Fruit fly (Drosophila melanogaster): ENCODE measurements around the gene RpS17.

Gene RpS17

DNA sequence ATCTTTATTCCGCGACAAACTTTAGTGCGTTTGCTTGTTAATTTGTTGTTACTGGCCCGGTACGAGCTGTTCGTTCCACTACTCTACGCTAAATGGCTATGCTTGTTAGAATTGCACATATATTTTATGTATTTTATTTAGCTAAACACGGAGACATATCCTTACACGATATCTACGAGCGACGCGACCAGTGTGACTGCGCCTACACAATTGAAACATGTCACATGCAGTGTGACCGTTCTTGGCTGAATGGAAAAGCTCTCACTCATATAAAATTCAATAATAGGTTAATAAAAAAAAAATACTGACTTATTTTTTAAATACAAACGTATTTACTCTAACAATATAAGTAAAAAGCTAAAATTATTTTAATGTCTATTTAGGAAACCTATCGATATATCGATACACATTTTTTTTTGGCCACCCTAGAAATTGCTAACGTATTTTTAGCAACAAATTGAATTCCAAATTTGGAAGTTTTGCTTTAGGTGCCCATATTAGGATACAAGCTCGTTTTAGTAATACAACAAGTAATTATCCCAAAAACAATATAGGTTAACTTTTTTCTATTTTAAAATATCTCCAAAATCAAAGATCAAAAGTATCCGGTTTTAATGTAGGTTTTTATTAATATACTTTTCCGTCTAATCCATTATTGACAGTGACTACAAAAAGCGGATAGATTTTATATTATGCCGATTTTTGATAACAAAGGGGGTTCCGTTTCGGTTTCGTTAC lies 30.4 kb downstream of the RpS17 start, which contains the start of gene CG4080:
Gene CG4080 (minus strand): TSS at position 215 of the 738 bp plus-strand sequence.
- TF ChIP-seq EcR (GFP tag; optimal IDR thresholded peaks at IDR 0.05) (peak; percentile 48), gl (tag; optimal IDR thresholded peaks at IDR 0.05) (no peak), CG34367 (tag; optimal IDR thresholded peaks at IDR 0.05) (peak; percentile 13), Pif1A (GFP tag; optimal IDR thresholded peaks at IDR 0.05) (peak; percentile 28), Pif1B (GFP tag; optimal IDR thresholded peaks at IDR 0.05) (no peak), CG8159 (tag; optimal IDR thresholded peaks at IDR 0.05) (peak; percentile 68), D1 (tag; optimal IDR thresholded peaks at IDR 0.05) (no peak)

DNA sequence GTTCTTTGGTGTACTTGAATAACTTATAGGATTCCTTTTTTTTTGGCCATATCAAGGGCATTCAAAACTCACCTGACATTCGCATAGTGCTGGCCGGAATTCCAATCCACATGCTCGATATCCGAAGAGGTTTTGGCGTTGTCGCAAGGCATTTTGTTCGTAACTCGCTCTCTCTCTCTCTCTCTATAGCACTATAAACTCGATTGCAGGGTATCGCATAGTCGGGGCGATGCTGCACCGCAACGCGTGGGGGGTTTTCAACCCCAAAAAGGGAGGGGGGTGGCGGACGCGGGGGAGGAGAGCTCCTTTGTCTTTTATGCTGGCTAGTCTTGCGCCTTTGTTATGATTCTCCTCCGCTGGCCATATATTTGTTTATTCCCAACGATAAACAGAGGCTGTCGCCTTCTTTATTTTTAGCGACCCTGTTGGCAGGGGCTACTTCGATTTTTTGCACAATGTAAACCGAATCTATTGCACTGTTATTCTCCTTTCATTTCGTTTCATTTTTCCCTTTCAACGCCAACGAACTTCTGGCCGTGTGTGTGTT lies 31.1 kb downstream of the RpS17 start:
- TF ChIP-seq CG9948 (tag; optimal IDR thresholded peaks at IDR 0.05) (peak; percentile 17), rn (GFP tag; IDR thresholded peaks at IDR 0.05) (no peak), CG12605 (GFP tag; IDR thresholded peaks at IDR 0.05) (0 out of 2 replicates have a peak, but pooled peaks have one; percentile 46), D1 (tag; optimal IDR thresholded peaks at IDR 0.05) (peak; percentile 3), CG17806 (tag; optimal IDR thresholded peaks at IDR 0.05) (peak; percentile 1), Snoo (tag; optimal IDR thresholded peaks at IDR 0.05) (peak; percentile 29), EcR (GFP tag; optimal IDR thresholded peaks at IDR 0.05) (peak; percentile 86), CG10348 (GFP tag; IDR thresholded peaks at IDR 0.05) (no peak), CG8159 (tag; optimal IDR thresholded peaks at IDR 0.05) (peak; percentile 20), Pif1B (GFP tag; optimal IDR thresholded peaks at IDR 0.05) (no peak), CG8301 (tag; optimal IDR thresholded peaks at IDR 0.05) (no peak), gl (tag; optimal IDR thresholded peaks at IDR 0.05) (no peak), CG4496 (GFP tag; IDR thresholded peaks at IDR 0.05) (peak; percentile 50; the same call in 1 of the 3 replicates), CG14655 (GFP tag; optimal IDR thresholded peaks at IDR 0.05) (no peak), fd96Ca (GFP tag; IDR thresholded peaks at IDR 0.05) (no peak; the same call in 2 of the 3 replicates), CG15710 (tag; optimal IDR thresholded peaks at IDR 0.05) (peak; percentile 9), CG13204 (GFP tag; optimal IDR thresholded peaks at IDR 0.05) (no peak), Ets98B (GFP tag; IDR thresholded peaks at IDR 0.05) (0 out of 2 replicates have a peak, but pooled peaks have one; percentile 46), Pif1A (GFP tag; optimal IDR thresholded peaks at IDR 0.05) (no peak), CG34367 (tag; optimal IDR thresholded peaks at IDR 0.05) (no peak), CG32121 (GFP tag; IDR thresholded peaks at IDR 0.05) (peak; percentile 35; the same call in 1 of the 2 replicates)

DNA sequence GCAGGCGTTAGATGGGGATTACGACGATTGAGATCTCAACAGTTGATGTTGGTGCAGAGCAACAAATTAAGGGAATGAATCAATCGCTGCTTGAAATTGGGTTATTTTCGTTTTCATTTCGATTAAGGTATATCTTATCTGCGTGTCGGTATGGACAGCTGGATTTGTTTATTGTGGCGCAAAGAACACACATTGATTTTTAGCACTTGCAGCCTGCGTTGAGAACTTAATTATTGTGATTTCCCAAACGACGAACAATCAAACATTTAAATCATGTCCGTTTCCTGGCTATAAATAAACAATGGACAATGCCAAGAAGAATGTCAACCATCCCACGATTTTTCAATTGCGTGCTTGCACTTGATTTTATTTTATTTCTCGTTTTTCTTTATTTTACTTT lies 31.6 kb downstream of the RpS17 start:
- no peak for TF ChIP-seq CG10348 (GFP tag; IDR thresholded peaks at IDR 0.05)
- no peak for TF ChIP-seq CG15710 (tag; optimal IDR thresholded peaks at IDR 0.05)
- TF ChIP-seq CG14655 (GFP tag; optimal IDR thresholded peaks at IDR 0.05) = no peak
- no peak for TF ChIP-seq rn (GFP tag; IDR thresholded peaks at IDR 0.05)
- TF ChIP-seq fd96Ca (GFP tag; IDR thresholded peaks at IDR 0.05) = no peak
- no peak for TF ChIP-seq CG8301 (tag; optimal IDR thresholded peaks at IDR 0.05)
- no peak for TF ChIP-seq CG4496 (GFP tag; IDR thresholded peaks at IDR 0.05)
- no peak for TF ChIP-seq D1 (tag; optimal IDR thresholded peaks at IDR 0.05)
- TF ChIP-seq gl (tag; optimal IDR thresholded peaks at IDR 0.05) = no peak
- no peak for TF ChIP-seq Ets98B (GFP tag; IDR thresholded peaks at IDR 0.05)
- TF ChIP-seq EcR (GFP tag; optimal IDR thresholded peaks at IDR 0.05) = no peak
- no peak for TF ChIP-seq Pif1A (GFP tag; optimal IDR thresholded peaks at IDR 0.05)
- TF ChIP-seq CG17806 (tag; optimal IDR thresholded peaks at IDR 0.05) = no peak
- no peak for TF ChIP-seq CG13204 (GFP tag; optimal IDR thresholded peaks at IDR 0.05)
- no peak for TF ChIP-seq CG9948 (tag; optimal IDR thresholded peaks at IDR 0.05)
- TF ChIP-seq CG32121 (GFP tag; IDR thresholded peaks at IDR 0.05) = no peak

DNA sequence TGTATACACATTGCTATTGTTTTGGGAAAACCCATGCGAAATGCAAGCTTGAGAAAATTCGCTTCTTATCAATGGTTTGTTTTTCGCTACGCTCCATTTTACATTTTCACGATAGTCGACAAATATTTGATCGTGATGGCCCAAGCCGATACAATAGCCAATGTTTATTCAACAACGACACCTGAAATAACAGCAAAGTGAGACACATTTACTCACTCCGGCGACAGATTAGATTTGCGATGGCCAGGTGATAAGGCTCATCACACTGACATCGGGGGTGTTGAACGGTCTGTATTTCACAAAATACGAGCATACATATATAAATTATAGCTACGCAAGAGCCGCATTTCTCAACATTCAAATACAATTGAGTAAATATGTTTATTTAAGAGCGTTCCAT lies 32.5 kb downstream of the RpS17 start:
- peak; percentile 12 for TF ChIP-seq Pif1B (GFP tag; optimal IDR thresholded peaks at IDR 0.05)
- TF ChIP-seq CG14655 (GFP tag; optimal IDR thresholded peaks at IDR 0.05) = peak; percentile 22
- TF ChIP-seq CG34367 (tag; optimal IDR thresholded peaks at IDR 0.05) = no peak
- TF ChIP-seq CG4496 (GFP tag; IDR thresholded peaks at IDR 0.05) = peak; percentile 54; the same call in 1 of the 3 replicates
- TF ChIP-seq CG12605 (GFP tag; IDR thresholded peaks at IDR 0.05) = no peak
- TF ChIP-seq rn (GFP tag; IDR thresholded peaks at IDR 0.05) = no peak
- TF ChIP-seq CG15710 (tag; optimal IDR thresholded peaks at IDR 0.05) = no peak
- no peak for TF ChIP-seq CG13204 (GFP tag; optimal IDR thresholded peaks at IDR 0.05)
- peak; percentile 49 for TF ChIP-seq gl (tag; optimal IDR thresholded peaks at IDR 0.05)
- TF ChIP-seq CG32121 (GFP tag; IDR thresholded peaks at IDR 0.05) = peak; percentile 51; the same call in 1 of the 2 replicates
- TF ChIP-seq fd96Ca (GFP tag; IDR thresholded peaks at IDR 0.05) = no peak
- no peak for TF ChIP-seq CG9948 (tag; optimal IDR thresholded peaks at IDR 0.05)
- TF ChIP-seq D1 (tag; optimal IDR thresholded peaks at IDR 0.05) = no peak
- peak; percentile 29 for TF ChIP-seq Pif1A (GFP tag; optimal IDR thresholded peaks at IDR 0.05)
- no peak for TF ChIP-seq CG17806 (tag; optimal IDR thresholded peaks at IDR 0.05)
- TF ChIP-seq Ets98B (GFP tag; IDR thresholded peaks at IDR 0.05) = no peak
- TF ChIP-seq Snoo (tag; optimal IDR thresholded peaks at IDR 0.05) = no peak
- TF ChIP-seq CG8301 (tag; optimal IDR thresholded peaks at IDR 0.05) = no peak

DNA sequence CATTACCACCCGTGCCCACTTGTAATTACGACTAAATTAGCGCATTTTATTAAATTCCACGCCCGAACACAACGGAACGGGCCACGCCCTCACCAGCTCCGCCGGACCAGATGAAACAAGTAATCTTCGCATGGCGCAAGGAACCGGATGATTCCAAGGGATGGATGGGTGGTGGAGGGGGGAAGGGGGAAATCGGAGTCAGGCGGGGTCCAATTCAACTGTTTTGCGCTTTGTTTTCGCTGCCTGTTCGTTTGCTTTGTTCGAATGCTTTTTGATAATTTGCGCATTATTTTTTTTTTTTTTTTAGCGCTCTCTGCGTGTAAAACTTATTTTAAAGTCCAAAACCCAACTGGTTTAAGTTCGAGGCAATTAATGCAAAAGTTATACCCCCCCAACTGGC lies 32.9 kb downstream of the RpS17 start:
- TF ChIP-seq CG34367 (tag; optimal IDR thresholded peaks at IDR 0.05) (no peak), D1 (tag; optimal IDR thresholded peaks at IDR 0.05) (no peak), CG4496 (GFP tag; IDR thresholded peaks at IDR 0.05) (no peak), CG8301 (tag; optimal IDR thresholded peaks at IDR 0.05) (no peak), Pif1A (GFP tag; optimal IDR thresholded peaks at IDR 0.05) (no peak), CG8159 (tag; optimal IDR thresholded peaks at IDR 0.05) (no peak), Ets98B (GFP tag; IDR thresholded peaks at IDR 0.05) (no peak), CG17806 (tag; optimal IDR thresholded peaks at IDR 0.05) (no peak), EcR (GFP tag; optimal IDR thresholded peaks at IDR 0.05) (peak; percentile 33), fd96Ca (GFP tag; IDR thresholded peaks at IDR 0.05) (no peak), Pif1B (GFP tag; optimal IDR thresholded peaks at IDR 0.05) (no peak), CG32121 (GFP tag; IDR thresholded peaks at IDR 0.05) (no peak), CG12605 (GFP tag; IDR thresholded peaks at IDR 0.05) (peak; percentile 30; the same call in 1 of the 2 replicates)

Measured in whole organism, pupa.